Fruit fly (Drosophila melanogaster) whole organism, embryonic: ENCODE measurements around the gene CG4615.

Experiments used
- ATbp ChIP-seq: fragments of 200-800 bp; sonication (Bioruptor generic); optimal IDR thresholded peaks from 2 replicates; lab custom pipeline; 2017; ENCODE audit warnings: missing biosample characterization, mild to moderate bottlenecking, missing genetic modification characterization, missing genetic modification reagents
- CG11560 ChIP-seq: fragments of 200-800 bp; sonication (Bioruptor generic); IDR thresholded peaks from 3 replicates; pipeline ENCODE4 v1.3.6; 2022; ENCODE audit warnings: missing biosample characterization, missing genetic modification characterization
- CG11696 ChIP-seq: fragments of 200-800 bp; sonication (Bioruptor generic); IDR thresholded peaks from 2 replicates; pipeline ENCODE4 v1.3.6; 2022; ENCODE audit warnings: missing biosample characterization, missing genetic modification characterization
- CG12155 ChIP-seq: fragments of 200-800 bp; sonication (Bioruptor generic); optimal IDR thresholded peaks from 3 replicates; lab custom pipeline; 2016; ENCODE audit warnings: missing biosample characterization, missing genetic modification characterization
- CG12299 ChIP-seq: fragments of 200-800 bp; sonication (Bioruptor generic); optimal IDR thresholded peaks from 2 replicates; lab custom pipeline; 2018; ENCODE audit warnings: missing biosample characterization, mild to moderate bottlenecking, missing genetic modification characterization
- CG12744 ChIP-seq: fragments of 200-800 bp; sonication (Bioruptor generic); optimal IDR thresholded peaks from 2 replicates; lab custom pipeline; 2016; ENCODE audit warnings: missing biosample characterization, missing genetic modification characterization
- CG14860 ChIP-seq: fragments of 200-800 bp; sonication (Bioruptor generic); IDR thresholded peaks from 3 replicates; pipeline ENCODE4 v1.3.6; 2022; ENCODE audit warnings: missing biosample characterization, missing genetic modification characterization; ENCODE audit not compliant: partially characterized antibody
- CG16863 ChIP-seq: fragments of 200-800 bp; sonication (Bioruptor generic); optimal IDR thresholded peaks from 3 replicates; lab custom pipeline; 2016; ENCODE audit warnings: missing biosample characterization, missing genetic modification characterization
- CG2199 ChIP-seq: fragments of 200-800 bp; sonication (Bioruptor generic); IDR thresholded peaks from 3 replicates; pipeline ENCODE4 v1.3.6; 2022; ENCODE audit warnings: missing biosample characterization, missing genetic modification characterization
- CG2889 ChIP-seq: fragments of 200-800 bp; sonication (Bioruptor generic); IDR thresholded peaks from 3 replicates; pipeline ENCODE4 v1.3.6; 2022; ENCODE audit warnings: missing biosample characterization, missing genetic modification characterization
- CG30431 ChIP-seq: fragments of 200-800 bp; sonication (Bioruptor generic); optimal IDR thresholded peaks from 2 replicates; lab custom pipeline; 2017; ENCODE audit warnings: missing biosample characterization, missing genetic modification characterization
- CG5953 ChIP-seq: fragments of 200-800 bp; sonication (Bioruptor generic); IDR thresholded peaks from 2 replicates; pipeline ENCODE4 v1.3.6; 2022; ENCODE audit warnings: missing biosample characterization, missing genetic modification characterization
- CG8290 ChIP-seq, 3 experiments: fragments of 200-800 bp; sonication (Bioruptor generic); optimal IDR thresholded peaks; 2 replicates each; lab custom pipeline; 2016 to 2019; ENCODE audit warnings: missing biosample characterization in 3 of 3, missing genetic modification characterization in 3 of 3, mild to moderate bottlenecking in 2 of 3, moderate library complexity in 1 of 3
- CHES-1-like ChIP-seq: fragments of 200-800 bp; sonication (Bioruptor generic); optimal IDR thresholded peaks from 2 replicates; lab custom pipeline; 2016; ENCODE audit warnings: missing biosample characterization, missing genetic modification characterization
- Dfd ChIP-seq, 2 experiments: fragments of >200 bp; optimal IDR thresholded peaks; 2 replicates each; lab custom pipeline; 2017; ENCODE audit warnings: missing biosample characterization in 2 of 2, missing genetic modification characterization in 2 of 2
- Dll ChIP-seq: fragments of 200-800 bp; sonication (Bioruptor generic); IDR thresholded peaks from 4 replicates; pipeline ENCODE4 v1.3.6; 2022; ENCODE audit warnings: missing biosample characterization, missing genetic modification characterization; ENCODE audit not compliant: partially characterized antibody
- E2f1 ChIP-seq: fragments of 200-800 bp; sonication (Bioruptor generic); IDR thresholded peaks from 2 replicates; pipeline ENCODE4 v1.3.6; 2022; ENCODE audit warnings: missing biosample characterization, missing genetic modification characterization
- E2f2 ChIP-seq: fragments of 200-800 bp; sonication (Bioruptor generic); IDR thresholded peaks from 2 replicates; pipeline ENCODE4 v1.3.6; 2022; ENCODE audit warnings: missing biosample characterization, missing genetic modification characterization
- Eip74EF ChIP-seq, 2 experiments: fragments of 200-800 bp in 1 of 2; fragments of >200 bp in 1 of 2; sonication (Bioruptor generic) in 1 of 2; optimal IDR thresholded peaks; 2 replicates each; lab custom pipeline; 2017 to 2019; ENCODE audit warnings: missing biosample characterization in 2 of 2, missing genetic modification characterization in 2 of 2, mild to moderate bottlenecking in 1 of 2, moderate library complexity in 1 of 2
- H2.0 ChIP-seq: fragments of 200-800 bp; sonication (Bioruptor generic); IDR thresholded peaks from 2 replicates; pipeline ENCODE4 v1.3.6; 2022; ENCODE audit warnings: missing biosample characterization, missing genetic modification characterization
- Hey ChIP-seq: fragments of 200-800 bp; sonication (Bioruptor generic); optimal IDR thresholded peaks from 3 replicates; lab custom pipeline; 2018; ENCODE audit warnings: missing biosample characterization, mild to moderate bottlenecking, missing genetic modification characterization
- Hmx ChIP-seq: fragments of 200-800 bp; sonication (Bioruptor generic); optimal IDR thresholded peaks from 2 replicates; lab custom pipeline; 2016; ENCODE audit warnings: missing biosample characterization, missing genetic modification characterization
- Hr51 ChIP-seq, 2 experiments: fragments of 200-800 bp; sonication (Bioruptor generic); optimal IDR thresholded peaks; 2 replicates in 1 of 2; 3 replicates in 1 of 2; lab custom pipeline; 2016 to 2018; ENCODE audit warnings: missing biosample characterization in 2 of 2, missing genetic modification characterization in 2 of 2, mild to moderate bottlenecking in 1 of 2, moderate library complexity in 1 of 2
- Hsf ChIP-seq: fragments of 200-800 bp; sonication (Bioruptor generic); optimal IDR thresholded peaks from 3 replicates; lab custom pipeline; 2016; ENCODE audit warnings: missing biosample characterization, missing genetic modification characterization
- Med ChIP-seq: fragments of 200-800 bp; sonication (Bioruptor generic); peaks from one replicate; lab custom pipeline; 2016; ENCODE audit warnings: missing biosample characterization, missing genetic modification characterization, mild to moderate bottlenecking, inconsistent platforms, moderate library complexity
- NFAT ChIP-seq: fragments of 200-800 bp; sonication (Bioruptor generic); IDR thresholded peaks from 2 replicates; pipeline ENCODE4 v1.3.6; 2022; ENCODE audit warnings: missing biosample characterization, missing genetic modification characterization
- Neu2 ChIP-seq: fragments of 200-800 bp; sonication (Bioruptor generic); optimal IDR thresholded peaks from 3 replicates; lab custom pipeline; 2016; ENCODE audit warnings: missing biosample characterization, missing genetic modification characterization, borderline replicate concordance
- Nf-YB ChIP-seq: fragments of 200-800 bp; sonication (Bioruptor generic); optimal IDR thresholded peaks from 3 replicates; lab custom pipeline; 2019; ENCODE audit warnings: missing biosample characterization, mild to moderate bottlenecking, missing genetic modification characterization, moderate library complexity
- Rfx ChIP-seq: fragments of 200-800 bp; sonication (Bioruptor generic); IDR thresholded peaks from 2 replicates; pipeline ENCODE4 v1.3.6; 2022; ENCODE audit warnings: missing biosample characterization, missing genetic modification characterization
- TFAM ChIP-seq: fragments of 200-800 bp; sonication (Bioruptor generic); optimal IDR thresholded peaks from 2 replicates; lab custom pipeline; 2017; ENCODE audit warnings: missing biosample characterization, missing genetic modification characterization, inconsistent platforms
- amos ChIP-seq: fragments of 200-800 bp; sonication (Bioruptor generic); IDR thresholded peaks from 2 replicates; pipeline ENCODE4 v1.3.6; 2022; ENCODE audit warnings: missing biosample characterization, missing genetic modification characterization; ENCODE audit not compliant: partially characterized antibody
- ase ChIP-seq: fragments of 200-800 bp; sonication (Bioruptor generic); IDR thresholded peaks from 3 replicates; pipeline ENCODE4 v1.3.6; 2022; ENCODE audit warnings: missing biosample characterization, missing genetic modification characterization
- br ChIP-seq: fragments of >200 bp; optimal IDR thresholded peaks from 2 replicates; lab custom pipeline; 2017
- cas ChIP-seq: fragments of 200-800 bp; sonication (Bioruptor generic); IDR thresholded peaks from 2 replicates; pipeline ENCODE4 v1.3.6; 2022; ENCODE audit warnings: missing biosample characterization, missing genetic modification characterization
- cg ChIP-seq: fragments of 200-800 bp; sonication (Bioruptor generic); optimal IDR thresholded peaks from 3 replicates; lab custom pipeline; 2019; ENCODE audit warnings: missing biosample characterization, mild to moderate bottlenecking, missing genetic modification characterization, moderate library complexity
- dmrt11E ChIP-seq: fragments of 200-800 bp; sonication (Bioruptor generic); optimal IDR thresholded peaks from 3 replicates; lab custom pipeline; 2018; ENCODE audit warnings: missing biosample characterization, mild to moderate bottlenecking, missing genetic modification characterization, moderate library complexity
- dmrt99B ChIP-seq: fragments of 200-800 bp; sonication (Bioruptor generic); optimal IDR thresholded peaks from 2 replicates; lab custom pipeline; 2018; ENCODE audit warnings: missing biosample characterization, mild to moderate bottlenecking, missing genetic modification characterization, moderate library complexity
- exex ChIP-seq: fragments of 200-800 bp; sonication (Bioruptor generic); optimal IDR thresholded peaks from 4 replicates; lab custom pipeline; 2018; ENCODE audit warnings: missing biosample characterization, mild to moderate bottlenecking, missing genetic modification characterization, moderate library complexity
- eyg ChIP-seq: fragments of 200-800 bp; sonication (Bioruptor generic); optimal IDR thresholded peaks from 3 replicates; lab custom pipeline; 2016; ENCODE audit warnings: missing biosample characterization, missing genetic modification characterization
- gce ChIP-seq: fragments of 200-800 bp; sonication (Bioruptor generic); IDR thresholded peaks from 3 replicates; pipeline ENCODE4 v1.3.6; 2022; ENCODE audit warnings: missing biosample characterization, missing genetic modification characterization
- hkb ChIP-seq, 2 experiments: fragments of 200-800 bp in 1 of 2; fragments of >200 bp in 1 of 2; sonication (Bioruptor generic) in 1 of 2; IDR thresholded peaks in 1 of 2; optimal IDR thresholded peaks in 1 of 2; 2 replicates each; pipeline versions ENCODE4 v1.3.6 to Lab custom; 2017 to 2022; ENCODE audit warnings: missing biosample characterization in 1 of 2, missing genetic modification characterization in 1 of 2
- ind ChIP-seq: fragments of 200-800 bp; sonication (Bioruptor generic); optimal IDR thresholded peaks from 3 replicates; lab custom pipeline; 2016; ENCODE audit warnings: missing biosample characterization, missing genetic modification characterization
- insv ChIP-seq, 2 experiments: fragments of 200-800 bp; sonication (Bioruptor generic); optimal IDR thresholded peaks; 3 replicates each; lab custom pipeline; 2016 to 2018; ENCODE audit warnings: missing biosample characterization in 2 of 2, missing genetic modification characterization in 2 of 2
- odd ChIP-seq: fragments of 200-800 bp; sonication (Bioruptor generic); optimal IDR thresholded peaks from 2 replicates; lab custom pipeline; 2017; ENCODE audit warnings: missing biosample characterization, mild to moderate bottlenecking, missing genetic modification characterization
- pita ChIP-seq: fragments of 200-800 bp; sonication (Bioruptor generic); optimal IDR thresholded peaks from 2 replicates; lab custom pipeline; 2017; ENCODE audit warnings: missing biosample characterization, mild to moderate bottlenecking, missing genetic modification characterization
- prd ChIP-seq, 3 experiments: fragments of >200 bp in 2 of 3; fragments of 200-800 bp in 1 of 3; sonication (Bioruptor generic) in 1 of 3; optimal IDR thresholded peaks in 2 of 3; IDR thresholded peaks in 1 of 3; 2 replicates in 2 of 3; 3 replicates in 1 of 3; pipeline versions ENCODE4 v1.3.6 to Lab custom; 2017 to 2022; ENCODE audit warnings: missing biosample characterization in 1 of 3, missing genetic modification characterization in 1 of 3
- rib ChIP-seq: fragments of 200-800 bp; sonication (Bioruptor generic); IDR thresholded peaks from 2 replicates; pipeline ENCODE4 v1.3.6; 2022; ENCODE audit warnings: missing biosample characterization, missing genetic modification characterization
- tap ChIP-seq: fragments of 200-800 bp; optimal IDR thresholded peaks from 3 replicates; lab custom pipeline; 2019; ENCODE audit warnings: missing biosample characterization, mild to moderate bottlenecking, missing genetic modification characterization, moderate library complexity
- usp ChIP-seq: fragments of >200 bp; optimal IDR thresholded peaks from 2 replicates; lab custom pipeline; 2017; ENCODE audit warnings: missing biosample characterization, missing genetic modification characterization
- z ChIP-seq: fragments of 200-800 bp; sonication (Bioruptor generic); IDR thresholded peaks from 3 replicates; pipeline ENCODE4 v1.3.6; 2022; ENCODE audit warnings: missing biosample characterization, missing genetic modification characterization

The CG4615 gene

DNA sequence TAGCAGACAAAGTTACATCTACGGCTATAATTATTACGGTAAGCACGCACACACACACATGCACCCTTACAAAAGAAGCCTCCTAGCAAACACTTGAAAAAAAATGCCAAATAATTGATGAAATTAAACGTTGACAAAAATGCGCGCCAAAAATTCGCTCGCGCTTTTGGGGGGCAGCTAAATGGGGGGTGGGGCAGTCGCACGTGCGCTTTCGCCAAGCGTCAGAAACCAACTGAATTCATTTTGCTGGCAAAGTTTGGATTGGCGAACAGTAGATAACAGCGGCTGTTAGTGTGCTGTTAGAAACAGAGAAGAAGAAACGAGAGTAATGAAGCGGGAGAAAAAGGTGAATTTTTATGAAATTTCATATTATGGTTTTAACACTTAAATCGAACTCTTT lies 36.3 kb downstream of the CG4615 start, which contains the start of gene CG12541:
Gene CG12541, minus strand, starts transcription at position 218 of the 400 bp plus-strand sequence.
- TF ChIP-seq cas (GFP tag; lab: Robert Waterston, UW) (no peak), CG30431 (no peak), tap (tag; lab: Kevin White, UChicago) (no peak), amos (GFP tag; lab: Robert Waterston, UW) (peak; percentile 7; the same call in 1 of the 2 replicates), Dfd (GFP tag; optimal IDR thresholded peaks at IDR 0.05; lab: Kevin White, UChicago) (no peak), cg (GFP tag; lab: Kevin White, UChicago) (no peak), CG11696 (GFP tag; lab: Robert Waterston, UW) (no peak), ase (GFP tag; lab: Robert Waterston, UW) (no peak), CG2199 (no peak), exex (tag; lab: Kevin White, UChicago) (no peak), eyg (GFP tag; lab: Kevin White, UChicago) (no peak), CG12299 (no peak), Hsf (GFP tag; lab: Kevin White, UChicago) (no peak), dmrt11E (tag; lab: Kevin White, UChicago) (no peak), E2f2 (GFP tag; lab: Robert Waterston, UW) (peak; percentile 51), NFAT (GFP tag; lab: Robert Waterston, UW) (peak; percentile 27; the same call in 1 of the 2 replicates), ATbp (GFP tag; lab: Kevin White, UChicago) (no peak), Hey (tag; lab: Kevin White, UChicago) (no peak), Med (peak; percentile 74), CG11560 (tag; lab: Robert Waterston, UW) (no peak), dmrt99B (no peak), insv (GFP tag; optimal IDR thresholded peaks at IDR 0.05; lab: Kevin White, UChicago) (no peak), Rfx (0 out of 2 replicates have a peak, but pooled peaks have one; percentile 25), pita (GFP tag; lab: Kevin White, UChicago) (no peak), prd (optimal IDR thresholded peaks at IDR 0.05; lab: Kevin White, UChicago) (no peak), prd (GFP tag; IDR thresholded peaks at IDR 0.05; lab: Robert Waterston, UW) (no peak), hkb (optimal IDR thresholded peaks at IDR 0.05; lab: Kevin White, UChicago) (no peak), hkb (GFP tag; IDR thresholded peaks at IDR 0.05; lab: Robert Waterston, UW) (no peak), Nf-YB (GFP tag; lab: Kevin White, UChicago) (no peak), Eip74EF (GFP tag; optimal IDR thresholded peaks at IDR 0.05; lab: Kevin White, UChicago) (no peak), CG5953 (GFP tag; lab: Robert Waterston, UW) (no peak), Hmx (no peak), CG12155 (GFP tag; lab: Kevin White, UChicago) (no peak), CG14860 (GFP tag; lab: Robert Waterston, UW) (no peak), ind (no peak), E2f1 (GFP tag; lab: Robert Waterston, UW) (peak; percentile 38; the same call in 1 of the 2 replicates), CG12744 (GFP tag; lab: Kevin White, UChicago) (no peak), usp (GFP tag; lab: Kevin White, UChicago) (no peak), CG2889 (GFP tag; lab: Robert Waterston, UW) (no peak), z (GFP tag; lab: Robert Waterston, UW) (no peak), H2.0 (no peak), CG8290 (GFP tag; optimal IDR thresholded peaks at IDR 0.05; lab: Kevin White, UChicago) (no peak), CG8290 (tag; optimal IDR thresholded peaks at IDR 0.05; lab: Kevin White, UChicago) (peak in 1 of 2 experiments; percentile 36), odd (GFP tag; lab: Kevin White, UChicago) (no peak), TFAM (GFP tag; lab: Kevin White, UChicago) (no peak), rib (no peak), Hr51 (GFP tag; optimal IDR thresholded peaks at IDR 0.05; lab: Kevin White, UChicago) (peak in 1 of 2 experiments; percentile 11), CG16863 (GFP tag; lab: Kevin White, UChicago) (no peak), CHES-1-like (GFP tag; lab: Kevin White, UChicago) (no peak), gce (GFP tag; lab: Robert Waterston, UW) (no peak), Neu2 (GFP tag; lab: Kevin White, UChicago) (no peak), Dll (no peak), br (lab: Kevin White, UChicago) (no peak)
